Worm (Caenorhabditis elegans): ENCODE measurements around the gene lido-17.

The lido-17 gene

DNA sequence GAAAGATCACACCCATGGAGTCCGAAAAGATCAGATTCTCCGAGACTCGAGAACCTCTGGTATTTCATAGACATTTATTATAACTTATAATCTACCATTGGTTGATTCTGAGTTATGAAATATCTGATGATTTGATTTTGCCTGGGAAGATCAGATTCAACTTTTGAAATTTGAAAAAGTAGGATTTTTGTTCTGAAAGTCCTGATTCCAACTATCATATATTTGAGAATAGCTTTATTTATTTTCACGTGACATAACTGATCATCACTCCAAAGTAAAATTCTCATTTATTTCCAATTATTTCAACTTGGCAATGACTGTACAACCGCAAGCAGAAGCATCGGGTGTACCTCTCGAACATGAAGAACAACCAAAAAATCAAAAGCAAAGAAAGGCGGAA is 7.1 kb upstream of the lido-17 start, which contains the start of gene Y51B9A.7:
TSS of gene Y51B9A.7 (plus strand) at position 301 of the 400 bp plus-strand sequence.
- no peak for TF ChIP-seq ets-7 (tag; optimal IDR thresholded peaks at IDR 0.05)
- no peak for TF ChIP-seq aly-1 (tag; optimal IDR thresholded peaks at IDR 0.05)
- TF ChIP-seq flt-1 (GFP tag; IDR thresholded peaks at IDR 0.05): no peak
- TF ChIP-seq ceh-13 (GFP tag; optimal IDR thresholded peaks at IDR 0.05): no peak
- no peak for TF ChIP-seq hmg-4 (GFP tag; optimal IDR thresholded peaks at IDR 0.05)
- TF ChIP-seq pes-1 (GFP tag; IDR thresholded peaks at IDR 0.05): no peak
- TF ChIP-seq scrt-1 (GFP tag; IDR thresholded peaks at IDR 0.05): no peak
- TF ChIP-seq ceh-36 (tag; optimal IDR thresholded peaks at IDR 0.05): no peak
- TF ChIP-seq hmbx-1 (tag; optimal IDR thresholded peaks at IDR 0.05): no peak
- no peak for TF ChIP-seq tbx-11 (GFP tag; IDR thresholded peaks at IDR 0.05)
- TF ChIP-seq ama-1 (optimal IDR thresholded peaks at IDR 0.05): no peak
- TF ChIP-seq F13C5.2 (tag; optimal IDR thresholded peaks at IDR 0.05): no peak
- TF ChIP-seq sea-1 (GFP tag; conservative IDR thresholded peaks at IDR 0.05): no peak

DNA sequence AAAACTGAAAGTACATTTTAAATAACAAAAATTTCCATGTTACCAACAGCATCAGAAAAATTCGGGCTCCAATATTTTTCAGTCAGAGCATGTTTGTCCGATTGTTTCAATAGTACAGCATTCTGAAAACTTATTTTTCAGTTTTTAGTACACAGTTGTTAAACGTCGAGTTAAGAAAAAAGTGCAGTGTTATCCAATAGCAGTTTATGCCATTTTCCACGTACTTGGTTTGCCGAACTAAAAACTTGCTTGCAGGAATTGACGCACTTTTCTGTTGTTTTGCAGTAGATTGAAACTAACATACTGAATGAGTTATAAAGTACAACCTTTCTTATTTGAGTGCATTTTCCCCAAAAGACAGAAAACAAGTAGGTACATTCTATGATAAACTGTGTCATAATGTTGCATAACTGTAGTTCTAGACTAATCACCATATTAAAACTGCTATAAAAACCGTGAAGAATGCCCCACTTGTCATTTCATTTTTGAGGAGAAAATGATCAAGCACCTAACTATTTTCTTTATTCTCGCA is 5.8 kb upstream of the lido-17 start, which contains the start of the genes Y51B9A.14 and Y51B9A.8:
TSS of gene Y51B9A.14 (minus strand) at position 101 of the 532 bp plus-strand sequence.
TSS of gene Y51B9A.8 (plus strand) at position 482 of the 532 bp plus-strand sequence.
- TF ChIP-seq tbx-11 (GFP tag; IDR thresholded peaks at IDR 0.05) (no peak), hmbx-1 (tag; optimal IDR thresholded peaks at IDR 0.05) (no peak), sea-1 (GFP tag; conservative IDR thresholded peaks at IDR 0.05) (no peak), pes-1 (GFP tag; IDR thresholded peaks at IDR 0.05) (no peak), F13C5.2 (tag; optimal IDR thresholded peaks at IDR 0.05) (no peak), B0310.2 (tag; optimal IDR thresholded peaks at IDR 0.05) (no peak), hmg-4 (GFP tag; optimal IDR thresholded peaks at IDR 0.05) (no peak), ama-1 (optimal IDR thresholded peaks at IDR 0.05) (no peak), flt-1 (GFP tag; IDR thresholded peaks at IDR 0.05) (no peak), ceh-13 (GFP tag; optimal IDR thresholded peaks at IDR 0.05) (no peak), scrt-1 (GFP tag; IDR thresholded peaks at IDR 0.05) (no peak), ets-7 (tag; optimal IDR thresholded peaks at IDR 0.05) (no peak), tbx-37 (GFP tag; conservative IDR thresholded peaks at IDR 0.05) (no peak), aly-1 (tag; optimal IDR thresholded peaks at IDR 0.05) (no peak)

DNA sequence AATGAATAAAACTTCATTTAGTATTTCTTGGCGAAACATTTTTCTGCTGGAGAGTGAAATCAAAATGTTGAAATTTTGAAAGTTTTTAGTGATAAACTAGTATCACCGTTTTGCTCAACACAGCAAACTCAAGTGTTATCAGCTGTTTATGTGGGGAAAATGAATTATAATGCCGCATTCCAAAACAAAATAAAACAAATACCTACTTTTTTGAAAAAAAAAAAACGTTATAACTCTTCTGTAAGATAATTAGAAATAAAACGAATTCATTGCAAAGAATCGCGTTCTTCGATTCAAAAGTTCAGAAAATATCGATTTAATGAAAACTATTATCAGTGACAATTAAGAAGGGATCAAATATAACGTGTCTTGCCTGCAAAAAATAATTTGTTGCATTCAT is 4.9 kb upstream of the lido-17 start, which contains the start of gene Y51B9A.9:
TSS of gene Y51B9A.9 (minus strand) at position 101 of the 400 bp plus-strand sequence.
- TF ChIP-seq ets-7 (tag; optimal IDR thresholded peaks at IDR 0.05) (no peak), scrt-1 (GFP tag; IDR thresholded peaks at IDR 0.05) (no peak), hmbx-1 (tag; optimal IDR thresholded peaks at IDR 0.05) (no peak), tra-4 (tag; optimal IDR thresholded peaks at IDR 0.05) (no peak), ceh-13 (GFP tag; optimal IDR thresholded peaks at IDR 0.05) (no peak), flt-1 (GFP tag; IDR thresholded peaks at IDR 0.05) (no peak), B0310.2 (tag; optimal IDR thresholded peaks at IDR 0.05) (no peak), hnd-1 (tag; optimal IDR thresholded peaks at IDR 0.05) (no peak), pes-1 (GFP tag; IDR thresholded peaks at IDR 0.05) (no peak), tbx-37 (GFP tag; conservative IDR thresholded peaks at IDR 0.05) (no peak), tbx-11 (GFP tag; IDR thresholded peaks at IDR 0.05) (no peak), sea-1 (GFP tag; conservative IDR thresholded peaks at IDR 0.05) (no peak), hmg-4 (GFP tag; optimal IDR thresholded peaks at IDR 0.05) (no peak), aly-1 (tag; optimal IDR thresholded peaks at IDR 0.05) (no peak)

DNA sequence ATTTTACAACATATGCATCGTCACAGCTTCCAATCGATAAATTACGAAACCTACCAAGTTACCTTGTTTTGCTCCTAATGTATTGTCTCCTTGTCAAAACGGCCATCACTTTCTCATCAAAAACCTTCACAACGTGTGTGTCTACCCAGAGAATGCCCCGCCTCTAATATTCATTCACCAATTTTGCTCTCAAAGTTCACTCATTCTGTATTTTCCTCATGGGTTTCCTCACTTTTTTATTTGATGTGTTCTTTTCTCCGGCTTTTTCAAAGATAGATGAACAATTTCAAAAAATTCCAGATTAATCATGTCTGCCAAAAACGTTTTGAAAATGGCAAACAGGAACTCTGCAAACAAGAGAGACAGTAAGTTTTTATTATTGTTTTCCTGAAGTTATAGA is 7.4 kb downstream of the lido-17 start, which contains the start of gene C06C3.7:
TSS of gene C06C3.7 (plus strand) at position 301 of the 400 bp plus-strand sequence.
- TF ChIP-seq hmg-4 (GFP tag; optimal IDR thresholded peaks at IDR 0.05): no peak
- no peak for TF ChIP-seq scrt-1 (GFP tag; IDR thresholded peaks at IDR 0.05)
- TF ChIP-seq flt-1 (GFP tag; IDR thresholded peaks at IDR 0.05): no peak
- no peak for TF ChIP-seq ceh-13 (GFP tag; optimal IDR thresholded peaks at IDR 0.05)

DNA sequence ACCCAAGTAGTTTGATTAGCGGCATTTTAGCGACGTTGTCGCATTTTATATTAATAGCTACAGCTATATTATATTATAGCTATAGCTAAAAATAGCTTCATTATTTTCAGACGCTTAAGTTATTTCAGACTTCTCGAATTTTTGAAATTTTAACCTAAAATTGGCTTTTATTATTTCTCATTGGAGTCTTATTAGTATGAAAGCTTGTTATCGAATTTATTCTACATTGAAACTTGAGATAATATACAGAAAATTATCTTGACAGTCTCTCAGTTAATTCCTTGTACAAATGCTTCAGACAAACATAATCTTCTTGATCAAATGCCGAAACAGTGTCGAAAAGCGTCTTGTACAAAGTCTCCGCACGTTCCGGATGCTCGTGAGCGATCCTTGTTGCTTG is 12.8 kb downstream of the lido-17 start, which contains the start of gene srh-48:
TSS of gene srh-48 (plus strand) at position 301 of the 400 bp plus-strand sequence.
- TF ChIP-seq hmbx-1 (tag; optimal IDR thresholded peaks at IDR 0.05) (no peak), ceh-13 (GFP tag; optimal IDR thresholded peaks at IDR 0.05) (no peak), scrt-1 (GFP tag; IDR thresholded peaks at IDR 0.05) (no peak), tbx-11 (GFP tag; IDR thresholded peaks at IDR 0.05) (no peak), tbx-37 (GFP tag; conservative IDR thresholded peaks at IDR 0.05) (no peak), B0310.2 (tag; optimal IDR thresholded peaks at IDR 0.05) (no peak), ceh-36 (tag; optimal IDR thresholded peaks at IDR 0.05) (no peak), F13C5.2 (tag; optimal IDR thresholded peaks at IDR 0.05) (no peak), hnd-1 (tag; optimal IDR thresholded peaks at IDR 0.05) (no peak), ama-1 (optimal IDR thresholded peaks at IDR 0.05) (no peak), aly-1 (tag; optimal IDR thresholded peaks at IDR 0.05) (no peak)

DNA sequence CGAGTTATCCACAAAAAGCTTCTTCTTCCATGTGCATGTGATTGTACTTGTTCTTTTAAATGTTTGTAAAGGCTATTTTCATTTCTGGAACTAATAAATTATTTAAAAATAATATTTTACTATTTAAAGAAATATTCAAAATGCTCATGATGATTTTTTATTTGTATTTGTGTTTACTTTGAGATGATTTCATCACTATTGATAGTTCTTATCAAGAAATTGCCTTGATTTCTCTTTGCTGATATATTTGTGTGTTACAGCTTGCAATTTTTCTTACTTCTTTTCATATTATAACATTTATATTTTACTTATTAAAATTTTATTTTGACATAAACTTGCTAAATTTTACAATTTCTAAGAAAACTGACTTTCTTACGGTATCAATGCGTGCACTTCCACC is 14.4 kb downstream of the lido-17 start:
- TF ChIP-seq aly-1 (tag; optimal IDR thresholded peaks at IDR 0.05): no peak
- TF ChIP-seq hmbx-1 (tag; optimal IDR thresholded peaks at IDR 0.05): no peak
- TF ChIP-seq F13C5.2 (tag; optimal IDR thresholded peaks at IDR 0.05): no peak
- no peak for TF ChIP-seq tbx-37 (GFP tag; conservative IDR thresholded peaks at IDR 0.05)
- no peak for TF ChIP-seq ets-7 (tag; optimal IDR thresholded peaks at IDR 0.05)
- no peak for TF ChIP-seq tbx-11 (GFP tag; IDR thresholded peaks at IDR 0.05)
- no peak for TF ChIP-seq hmg-4 (GFP tag; optimal IDR thresholded peaks at IDR 0.05)
- TF ChIP-seq hnd-1 (tag; optimal IDR thresholded peaks at IDR 0.05): no peak
- no peak for TF ChIP-seq scrt-1 (GFP tag; IDR thresholded peaks at IDR 0.05)
- no peak for TF ChIP-seq tra-4 (tag; optimal IDR thresholded peaks at IDR 0.05)
- TF ChIP-seq ama-1 (optimal IDR thresholded peaks at IDR 0.05): no peak
- TF ChIP-seq pes-1 (GFP tag; IDR thresholded peaks at IDR 0.05): no peak
- no peak for TF ChIP-seq sea-1 (GFP tag; conservative IDR thresholded peaks at IDR 0.05)
- TF ChIP-seq ceh-13 (GFP tag; optimal IDR thresholded peaks at IDR 0.05): no peak
- TF ChIP-seq ceh-36 (tag; optimal IDR thresholded peaks at IDR 0.05): no peak
- TF ChIP-seq B0310.2 (tag; optimal IDR thresholded peaks at IDR 0.05): no peak
- no peak for TF ChIP-seq flt-1 (GFP tag; IDR thresholded peaks at IDR 0.05)

DNA sequence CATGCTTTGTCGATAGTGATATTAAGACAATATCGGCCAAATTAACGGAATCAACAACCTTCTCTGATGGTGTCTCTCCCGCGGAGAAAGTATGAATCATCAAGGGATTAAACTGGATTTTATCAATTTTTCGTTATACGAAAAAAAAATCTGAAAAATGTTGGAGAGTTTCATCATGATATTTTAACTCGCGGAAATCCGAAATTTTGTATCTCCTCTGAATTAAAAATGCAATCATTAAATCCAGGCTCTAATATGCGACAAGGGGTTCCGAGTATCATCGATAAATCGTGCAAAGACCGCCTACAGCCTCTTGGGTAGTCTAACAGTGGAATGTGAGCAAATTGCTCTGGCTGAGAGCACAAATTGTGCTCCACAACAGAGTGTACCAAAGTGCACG is 15.5 kb downstream of the lido-17 start, which contains the start of gene C06C3.10:
TSS of gene C06C3.10 (minus strand) at position 101 of the 400 bp plus-strand sequence.
- TF ChIP-seq tra-4 (tag; optimal IDR thresholded peaks at IDR 0.05) (no peak), scrt-1 (GFP tag; IDR thresholded peaks at IDR 0.05) (no peak), B0310.2 (tag; optimal IDR thresholded peaks at IDR 0.05) (no peak), ceh-13 (GFP tag; optimal IDR thresholded peaks at IDR 0.05) (no peak), tbx-11 (GFP tag; IDR thresholded peaks at IDR 0.05) (no peak), pes-1 (GFP tag; IDR thresholded peaks at IDR 0.05) (no peak), ets-7 (tag; optimal IDR thresholded peaks at IDR 0.05) (no peak), ceh-36 (tag; optimal IDR thresholded peaks at IDR 0.05) (no peak), hmbx-1 (tag; optimal IDR thresholded peaks at IDR 0.05) (no peak)
